Fruit fly (Drosophila melanogaster): ENCODE measurements around the gene Tudor-SN.

Tudor-SN gene

dm6 chr3L:246644-247199 lies 17.5 kb downstream of the Tudor-SN start (continued):
- TF ChIP-seq CG17912 (GFP tag; optimal IDR thresholded peaks at IDR 0.05) (peak; percentile 67), CTCF (GFP tag; optimal IDR thresholded peaks at IDR 0.05) (peak; percentile 96), CG11695 (GFP tag; IDR thresholded peaks at IDR 0.05) (peak; percentile 6; the same call in 1 of the 3 replicates), Antp (GFP tag; optimal IDR thresholded peaks at IDR 0.05) (peak; percentile 52), CG3838 (GFP tag; optimal IDR thresholded peaks at IDR 0.05) (no peak), Rfx (GFP tag; IDR thresholded peaks at IDR 0.05) (peak; percentile 78; the same call in 1 of the 2 replicates), schlank (tag; optimal IDR thresholded peaks at IDR 0.05) (no peak), CG34422 (GFP tag; IDR thresholded peaks at IDR 0.05) (0 out of 3 replicates have a peak, but pooled peaks have one; percentile 21), twi (tag; optimal IDR thresholded peaks at IDR 0.05) (peak; percentile 44), CG15696 (tag; optimal IDR thresholded peaks at IDR 0.05) (no peak), CG5180 (GFP tag; optimal IDR thresholded peaks at IDR 0.05) (peak; percentile 85), CG2678 (tag; optimal IDR thresholded peaks at IDR 0.05) (no peak), pzg (GFP tag; optimal IDR thresholded peaks at IDR 0.05) (peak; percentile 92), Dbx (GFP tag; IDR thresholded peaks at IDR 0.05) (peak; percentile 77; the same call in 2 of the 3 replicates), CG31441 (GFP tag; IDR thresholded peaks at IDR 0.05) (no peak), CG9437 (GFP tag; optimal IDR thresholded peaks at IDR 0.05) (peak; percentile 58), Nf-YB (GFP tag; optimal IDR thresholded peaks at IDR 0.05) (peak; percentile 98), CG14860 (GFP tag; IDR thresholded peaks at IDR 0.05; ENCODE audit: partially characterized antibody) (peak; percentile 67), nom (GFP tag; optimal IDR thresholded peaks at IDR 0.05) (peak; percentile 26), dysf (GFP tag; IDR thresholded peaks at IDR 0.05) (peak; percentile 53; the same call in 2 of the 3 replicates), crc (GFP tag; optimal IDR thresholded peaks at IDR 0.05) (no peak), zfh2 (GFP tag; optimal IDR thresholded peaks at IDR 0.05) (peak; percentile 43), sna (GFP tag; IDR thresholded peaks at IDR 0.05; ENCODE audit: partially characterized antibody) (peak; percentile 51; the same call in 1 of the 2 replicates), CG9876 (GFP tag; optimal IDR thresholded peaks at IDR 0.05) (peak; percentile 44), lilli (GFP tag; optimal IDR thresholded peaks at IDR 0.05) (peak; percentile 58), amos (GFP tag; IDR thresholded peaks at IDR 0.05; ENCODE audit: partially characterized antibody) (peak; percentile 66; the same call in 1 of the 2 replicates), croc (GFP tag; conservative IDR thresholded peaks at IDR 0.05) (no peak), Six4 (GFP tag; optimal IDR thresholded peaks at IDR 0.05) (no peak), Lhr (GFP tag; optimal IDR thresholded peaks at IDR 0.05) (peak; percentile 83), CG2199 (GFP tag; IDR thresholded peaks at IDR 0.05) (0 out of 3 replicates have a peak, but pooled peaks have one; percentile 50), Atf3 (GFP tag; optimal IDR thresholded peaks at IDR 0.05) (peak; percentile 53), CG14441 (GFP tag; IDR thresholded peaks at IDR 0.05) (0 out of 2 replicates have a peak, but pooled peaks have one; percentile 29), hbn (GFP tag; IDR thresholded peaks at IDR 0.05; ENCODE audit: partially characterized antibody) (peak; percentile 26; the same call in 1 of the 2 replicates), dm (GFP tag; optimal IDR thresholded peaks at IDR 0.05) (peak; percentile 76), Scr (GFP tag; IDR thresholded peaks at IDR 0.05; ENCODE audit: partially characterized antibody) (peak; percentile 61), CG3065 (GFP tag; optimal IDR thresholded peaks at IDR 0.05) (peak; percentile 24), Ets65A (GFP tag) (peak; percentile 96), Pdp1 (GFP tag; optimal IDR thresholded peaks at IDR 0.05) (peak; percentile 29 to 88), unc-4 (GFP tag; IDR thresholded peaks at IDR 0.05; ENCODE audit: partially characterized antibody) (peak; percentile 54), sens-2 (GFP tag; IDR thresholded peaks at IDR 0.05) (0 out of 2 replicates have a peak, but pooled peaks have one; percentile 16), tin (GFP tag; optimal IDR thresholded peaks at IDR 0.05) (peak; percentile 50), nerfin-1 (tag; optimal IDR thresholded peaks at IDR 0.05) (peak; percentile 15), chinmo (GFP tag; IDR thresholded peaks at IDR 0.05; ENCODE audit: partially characterized antibody) (0 out of 4 replicates have a peak, but pooled peaks have one; percentile 42), Hsf (GFP tag; optimal IDR thresholded peaks at IDR 0.05) (peak; percentile 49), Dref (GFP tag; IDR thresholded peaks at IDR 0.05) (peak; percentile 97), CG9215 (GFP tag; IDR thresholded peaks at IDR 0.05) (no peak), inv (GFP tag; IDR thresholded peaks at IDR 0.05; ENCODE audit: partially characterized antibody) (peak; percentile 57), CG30403 (GFP tag; optimal IDR thresholded peaks at IDR 0.05) (peak; percentile 46), nau (GFP tag; optimal IDR thresholded peaks at IDR 0.05) (no peak)
